Worm (Caenorhabditis elegans): Measurements from ENCODE around the gene R07E3.6.

ce11 chrX:10317565-10317964, at the start of gene R07E3.6:
- TF ChIP-seq unc-62 (GFP tag; optimal IDR thresholded peaks at IDR 0.05) (no peak), F39B2.1 (GFP tag; IDR thresholded peaks at IDR 0.05) (no peak), rcor-1 (GFP tag; IDR thresholded peaks at IDR 0.05) (no peak), F57C9.4 (tag; optimal IDR thresholded peaks at IDR 0.05) (no peak), let-526 (GFP tag; IDR thresholded peaks at IDR 0.05) (no peak), ceh-40 (GFP tag; IDR thresholded peaks at IDR 0.05) (no peak), madf-6 (GFP tag; IDR thresholded peaks at IDR 0.05) (no peak)

All from whole organism, young adult.